Worm (Caenorhabditis elegans): ENCODE results near the gene ram-2.

ce11 chrII:11013667-11014066 lies 3.0 kb downstream of the ram-2 start, which contains the start of gene col-81:
- TF ChIP-seq med-1 (GFP tag; optimal IDR thresholded peaks at IDR 0.05; ENCODE audit: insufficient read depth) (no peak), klf-2 (GFP tag; conservative IDR thresholded peaks at IDR 0.05) (no peak), flt-1 (GFP tag; IDR thresholded peaks at IDR 0.05) (no peak)
